Worm (Caenorhabditis elegans) whole organism, L4 larva: ENCODE measurements around the gene K06A4.2.
A peak's percentile ranks its signal among the peaks of the same experiment; 100 is the strongest.

Experiments
- R02D3.7 ChIP-seq: fragments of 150-350 bp; sonication (generic microtip); optimal IDR thresholded peaks from 3 replicates; lab custom pipeline; 2014; ENCODE audit warnings: missing biosample characterization, missing genetic modification characterization
- Y48G9A.11 ChIP-seq: fragments of 200-800 bp; sonication (Bioruptor generic); IDR thresholded peaks from 2 replicates; pipeline ENCODE4 v1.3.6; 2022; ENCODE audit warnings: missing genetic modification reagents, missing genetic modification characterization, missing compliant biosample characterization
- ZK546.5 ChIP-seq, 2 experiments: sonication (generic microtip); optimal IDR thresholded peaks; 2 replicates each; lab custom pipeline; 2017; ENCODE audit warnings: missing biosample characterization in 2 of 2, missing genetic modification characterization in 2 of 2
- aha-1 ChIP-seq: fragments of 150-350 bp; peaks from one replicate; lab custom pipeline; 2014; ENCODE audit warnings: missing biosample characterization, missing genetic modification characterization
- ceh-20 ChIP-seq: fragments of 200-800 bp; sonication (Bioruptor generic); IDR thresholded peaks from 2 replicates; pipeline ENCODE4 v1.3.6; 2022; ENCODE audit warnings: missing genetic modification reagents, missing genetic modification characterization, missing compliant biosample characterization
- ces-1 ChIP-seq: fragments of 150-350 bp; sonication (generic microtip); optimal IDR thresholded peaks from 4 replicates; lab custom pipeline; 2014; ENCODE audit warnings: missing biosample characterization, missing genetic modification reagents, missing genetic modification characterization
- daf-16 ChIP-seq, 3 experiments: sonication (generic microtip); optimal IDR thresholded peaks; 2 replicates each; lab custom pipeline; 2016 to 2017; ENCODE audit warnings: missing genetic modification characterization in 3 of 3, missing genetic modification reagents in 3 of 3, mild to moderate bottlenecking in 2 of 3, missing compliant biosample characterization in 2 of 3, missing biosample characterization in 1 of 3, moderate library complexity in 1 of 3
- dve-1 ChIP-seq: sonication (generic microtip); optimal IDR thresholded peaks from 2 replicates; lab custom pipeline; 2017; ENCODE audit warnings: antibody characterized with exemption, mild to moderate bottlenecking, missing genetic modification characterization, missing compliant biosample characterization; ENCODE audit not compliant: insufficient read depth
- fkh-10 ChIP-seq: fragments of 150-350 bp; optimal IDR thresholded peaks from 2 replicates; lab custom pipeline; 2014; ENCODE audit warnings: missing biosample characterization, missing genetic modification reagents, missing genetic modification characterization
- hlh-11 ChIP-seq: fragments of 200-800 bp; sonication (Bioruptor generic); optimal IDR thresholded peaks from 2 replicates; lab custom pipeline; 2018; ENCODE audit warnings: mild to moderate bottlenecking, missing genetic modification characterization, missing compliant biosample characterization
- hlh-30 ChIP-seq: sonication (generic microtip); optimal IDR thresholded peaks from 2 replicates; lab custom pipeline; 2017; ENCODE audit warnings: antibody characterized with exemption, mild to moderate bottlenecking, missing genetic modification characterization, missing compliant biosample characterization; ENCODE audit not compliant: insufficient read depth
- hmg-1.1 ChIP-seq: fragments of 200-800 bp; sonication (Bioruptor generic); IDR thresholded peaks from 2 replicates; pipeline ENCODE4 v1.3.6; 2022; ENCODE audit warnings: missing genetic modification reagents, missing genetic modification characterization, missing compliant biosample characterization
- jun-1 ChIP-seq: fragments of 150-350 bp; optimal IDR thresholded peaks from 2 replicates; lab custom pipeline; 2014; ENCODE audit warnings: missing biosample characterization, missing genetic modification reagents, missing genetic modification characterization
- lim-7 ChIP-seq: fragments of 200-800 bp; sonication (Bioruptor generic); IDR thresholded peaks from 2 replicates; pipeline ENCODE4 v1.3.6; 2022; ENCODE audit warnings: missing genetic modification characterization, missing compliant biosample characterization
- lin-1 ChIP-seq: fragments of 200-800 bp; sonication (Bioruptor generic); IDR thresholded peaks from 2 replicates; pipeline ENCODE4 v1.3.6; 2022; ENCODE audit warnings: missing genetic modification reagents, missing genetic modification characterization, missing compliant biosample characterization
- lin-29 ChIP-seq: fragments of 200-800 bp; sonication (Bioruptor generic); IDR thresholded peaks from 2 replicates; pipeline ENCODE4 v1.3.6; 2022; ENCODE audit warnings: missing genetic modification reagents, missing genetic modification characterization, missing compliant biosample characterization
- lin-39 ChIP-seq: fragments of 150-350 bp; optimal IDR thresholded peaks from 2 replicates; lab custom pipeline; 2014; ENCODE audit warnings: missing biosample characterization, missing genetic modification reagents, missing genetic modification characterization
- mdl-1 ChIP-seq, 2 experiments: fragments of 150-350 bp in 1 of 2; sonication (generic microtip) in 1 of 2; optimal IDR thresholded peaks; 2 replicates each; lab custom pipeline; 2014 to 2017; ENCODE audit warnings: missing biosample characterization in 2 of 2, missing genetic modification characterization in 2 of 2
- mxl-2 ChIP-seq: fragments of 200-800 bp; sonication (Bioruptor generic); conservative IDR thresholded peaks from 2 replicates; pipeline ENCODE4 v1.3.6; 2022; ENCODE audit warnings: missing genetic modification reagents, missing genetic modification characterization, missing compliant biosample characterization
- nhr-10 ChIP-seq: fragments of 150-350 bp; optimal IDR thresholded peaks from 2 replicates; lab custom pipeline; 2014; ENCODE audit warnings: missing biosample characterization, missing genetic modification characterization
- nhr-102 ChIP-seq: sonication (generic microtip); optimal IDR thresholded peaks from 2 replicates; lab custom pipeline; 2016; ENCODE audit warnings: mild to moderate bottlenecking, missing genetic modification characterization, moderate library complexity, missing compliant biosample characterization
- nhr-28 ChIP-seq: fragments of 150-350 bp; optimal IDR thresholded peaks from 2 replicates; lab custom pipeline; 2014; ENCODE audit warnings: missing biosample characterization, missing genetic modification characterization
- nhr-41 ChIP-seq: fragments of 200-800 bp; sonication (Bioruptor generic); IDR thresholded peaks from 2 replicates; pipeline ENCODE4 v1.3.6; 2022; ENCODE audit warnings: missing genetic modification reagents, missing genetic modification characterization, missing compliant biosample characterization
- nhr-77 ChIP-seq: fragments of 150-350 bp; optimal IDR thresholded peaks from 2 replicates; lab custom pipeline; 2014; ENCODE audit warnings: missing biosample characterization, missing genetic modification characterization
- set-16 ChIP-seq: fragments of 200-800 bp; sonication (Bioruptor generic); IDR thresholded peaks from 2 replicates; pipeline ENCODE4 v1.3.6; 2022; ENCODE audit warnings: missing genetic modification reagents, missing genetic modification characterization, missing compliant biosample characterization
- skn-1 ChIP-seq: fragments of 150-350 bp; optimal IDR thresholded peaks from 2 replicates; lab custom pipeline; 2014; ENCODE audit warnings: missing biosample characterization, missing genetic modification characterization
- tra-1 ChIP-seq: fragments of 200-800 bp; sonication (Bioruptor generic); IDR thresholded peaks from 2 replicates; pipeline ENCODE4 v1.3.6; 2022; ENCODE audit warnings: missing genetic modification reagents, missing genetic modification characterization, missing compliant biosample characterization
- unc-130 ChIP-seq: sonication (generic microtip); optimal IDR thresholded peaks from 2 replicates; lab custom pipeline; 2016; ENCODE audit warnings: missing genetic modification reagents, missing genetic modification characterization, missing compliant biosample characterization
- unc-62 ChIP-seq, 3 experiments: fragments of 150-350 bp in 1 of 3; sonication (generic microtip); optimal IDR thresholded peaks in 2 of 3; peaks in 1 of 3; 1 replicate in 1 of 3; 2 replicates in 2 of 3; lab custom pipeline; 2014 to 2017; ENCODE audit warnings: missing biosample characterization in 3 of 3, missing genetic modification characterization in 3 of 3, missing genetic modification reagents in 3 of 3, missing genotype in 1 of 3
- vab-7 ChIP-seq: fragments of 200-800 bp; sonication (Bioruptor generic); IDR thresholded peaks from 2 replicates; pipeline ENCODE4 v1.3.6; 2022; ENCODE audit warnings: missing genetic modification reagents, missing genetic modification characterization, missing compliant biosample characterization
- zfp-2 ChIP-seq: sonication (generic microtip); optimal IDR thresholded peaks from 2 replicates; lab custom pipeline; 2016; ENCODE audit warnings: mild to moderate bottlenecking, missing genetic modification characterization, missing compliant biosample characterization
- zip-11 ChIP-seq: fragments of 200-800 bp; sonication (Bioruptor generic); IDR thresholded peaks from 2 replicates; pipeline ENCODE4 v1.3.6; 2022; ENCODE audit warnings: missing genetic modification characterization, missing compliant biosample characterization
- zip-2 ChIP-seq: fragments of 150-350 bp; optimal IDR thresholded peaks from 2 replicates; lab custom pipeline; 2014; ENCODE audit warnings: missing biosample characterization, missing genetic modification characterization

K06A4.2 gene

ce11 chrV:9471675-9472074, 12.3 kb upstream of the K06A4.2 start, which contains the start of gene flp-6:
TSS of gene flp-6 (plus strand) at chrV:9471975.
- no peak for TF ChIP-seq zip-2
- no peak for TF ChIP-seq lin-39 (tag; lab: Kevin White, UChicago)
- no peak for TF ChIP-seq lin-29
- TF ChIP-seq aha-1 (tag; lab: Kevin White, UChicago), result no peak
- no peak for TF ChIP-seq hlh-30 (tag; lab: Kevin White, UChicago)

ce11 chrV:9473924-9474323, 10.1 kb upstream of the K06A4.2 start:
- TF ChIP-seq Y48G9A.11 (GFP tag; lab: Robert Waterston, UW) (no peak), nhr-41 (no peak), zfp-2 (tag; lab: Kevin White, UChicago) (no peak), ZK546.5 (tag; optimal IDR thresholded peaks at IDR 0.05; lab: Kevin White, UChicago) (no peak), mxl-2 (GFP tag; lab: Robert Waterston, UW) (no peak), skn-1 (tag; lab: Kevin White, UChicago) (no peak), nhr-10 (tag; lab: Kevin White, UChicago) (no peak), aha-1 (tag; lab: Kevin White, UChicago) (no peak)

DNA sequence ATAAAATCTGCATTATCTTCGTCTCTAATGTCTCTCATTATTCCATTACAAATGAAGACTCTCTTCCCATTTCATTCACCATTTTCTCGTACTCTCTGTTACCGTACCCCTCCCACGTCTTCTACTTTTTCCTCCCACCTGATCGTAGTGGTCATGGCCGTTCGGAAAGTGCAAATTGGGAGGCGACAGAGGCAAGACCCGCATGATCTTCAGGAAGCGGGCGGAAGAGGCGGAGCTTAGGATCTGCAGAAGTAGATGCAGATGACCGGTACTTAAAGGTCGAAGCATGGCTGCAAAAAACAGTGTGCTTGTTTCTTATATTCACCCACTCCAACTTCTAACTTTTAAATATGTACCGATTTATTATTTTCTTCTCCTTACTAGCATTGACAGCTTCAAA, 6.1 kb upstream of the K06A4.2 start, which contains the start of gene nas-3:
Gene nas-3, plus strand, starts transcription at position 301 of the 400 bp plus-strand sequence.
- TF ChIP-seq hmg-1.1 (GFP tag; lab: Robert Waterston, UW), result no peak
- no peak for TF ChIP-seq ceh-20 (GFP tag; lab: Robert Waterston, UW)
- no peak for TF ChIP-seq R02D3.7
- TF ChIP-seq unc-62 (GFP tag; optimal IDR thresholded peaks at IDR 0.05 in 1 of 2; lab: Kevin White, UChicago), result peak in 1 of 2 experiments; percentile 46
- TF ChIP-seq unc-62 (tag; optimal IDR thresholded peaks at IDR 0.05; lab: Kevin White, UChicago), result no peak

ce11 chrV:9480566-9480965, 3.4 kb upstream of the K06A4.2 start, which contains the start of gene K06A4.6:
TSS of gene K06A4.6 (minus strand) at chrV:9480666.
- TF ChIP-seq zip-11 (GFP tag; lab: Robert Waterston, UW) (no peak), mxl-2 (GFP tag; lab: Robert Waterston, UW) (no peak), unc-130 (GFP tag; lab: Kevin White, UChicago) (no peak), lim-7 (GFP tag; lab: Robert Waterston, UW) (no peak), jun-1 (tag; lab: Kevin White, UChicago) (no peak), set-16 (GFP tag; lab: Robert Waterston, UW) (peak; percentile 43; the same call in 1 of the 2 replicates), Y48G9A.11 (GFP tag; lab: Robert Waterston, UW) (no peak), aha-1 (tag; lab: Kevin White, UChicago) (peak; percentile 43), tra-1 (GFP tag; lab: Robert Waterston, UW) (no peak)

- TF ChIP-seq vab-7 (GFP tag; lab: Robert Waterston, UW) (no peak), ces-1 (no peak), aha-1 (tag; lab: Kevin White, UChicago) (peak; percentile 67)
These were observed 1.5 kb downstream of the K06A4.2 start for ce11 chrV:9485508-9485907.

- TF ChIP-seq nhr-102, result no peak
- TF ChIP-seq tra-1 (GFP tag; lab: Robert Waterston, UW), result peak; percentile 18; the same call in 1 of the 2 replicates
- peak; percentile 45; the same call in 1 of the 2 replicates for TF ChIP-seq lin-1 (GFP tag; lab: Robert Waterston, UW)
- peak; percentile 31 for TF ChIP-seq dve-1 (tag; lab: Kevin White, UChicago)
- peak; percentile 13 for TF ChIP-seq nhr-28 (tag; lab: Kevin White, UChicago)
- peak; percentile 53 for TF ChIP-seq hlh-11 (tag; lab: Kevin White, UChicago)
- no peak for TF ChIP-seq fkh-10 (GFP tag; lab: Kevin White, UChicago)
- peak in 1 of 2 experiments; percentile 38 for TF ChIP-seq mdl-1 (tag; optimal IDR thresholded peaks at IDR 0.05; lab: Kevin White, UChicago)
- no peak for TF ChIP-seq daf-16 (GFP tag; optimal IDR thresholded peaks at IDR 0.05; lab: Kevin White, UChicago)
- peak; percentile 64 for TF ChIP-seq daf-16 (tag; optimal IDR thresholded peaks at IDR 0.05; lab: Kevin White, UChicago)
- TF ChIP-seq nhr-77 (tag; lab: Kevin White, UChicago), result peak; percentile 36
- TF ChIP-seq, all 104 proteins: peak for 8
These were observed 5.4 kb downstream of the K06A4.2 start, which contains the start of gene K06A4.10 for ce11 chrV:9489411-9489810. TSS of gene K06A4.10 (minus strand) at chrV:9489800.
